Worm (Caenorhabditis elegans): ENCODE data around the gene R09D1.13.
"Not testable (repeated sequence)": the region's sequence is repeated elsewhere in the genome, so short reads cannot be mapped to it uniquely, and the experiment has no call there.

R09D1.13 gene

ce11 chrII:9461881-9462280, 16.6 kb upstream of the R09D1.13 start, which contains the start of gene chil-21:
Gene chil-21, minus strand, starts transcription at chrII:9461981.
- TF ChIP-seq lsy-2 (tag; optimal IDR thresholded peaks at IDR 0.05); ztf-11 (tag; optimal IDR thresholded peaks at IDR 0.05); unc-62 (GFP tag; optimal IDR thresholded peaks at IDR 0.05): not testable (repeated sequence)

ce11 chrII:9459462-9459861, 14.2 kb upstream of the R09D1.13 start, which contains the start of gene R09D1.14:
Gene R09D1.14, minus strand, starts transcription at chrII:9459562.
- TF ChIP-seq fkh-8, nhr-84, F16B12.6 (tag; optimal IDR thresholded peaks at IDR 0.05): not testable (repeated sequence)

- TF ChIP-seq lsy-2 (tag; optimal IDR thresholded peaks at IDR 0.05): no peak
- no peak for TF ChIP-seq C34B4.2 (tag; optimal IDR thresholded peaks at IDR 0.05)
- no peak for TF ChIP-seq C16A3.4 (tag; optimal IDR thresholded peaks at IDR 0.05)
- TF ChIP-seq ceh-90 (tag; optimal IDR thresholded peaks at IDR 0.05): no peak
- TF ChIP-seq efl-1 (optimal IDR thresholded peaks at IDR 0.05): no peak
- TF ChIP-seq efl-1 (GFP tag; optimal IDR thresholded peaks at IDR 0.05 in 1 of 2): peak in 1 of 2 experiments; percentile 5
- TF ChIP-seq isw-1 (GFP tag; IDR thresholded peaks at IDR 0.05): no peak
These were observed 9.0 kb upstream of the R09D1.13 start, which contains the start of gene chil-19 for ce11 chrII:9454304-9454703. Gene chil-19, minus strand, starts transcription at chrII:9454404.

ce11 chrII:9452172-9452571, 6.9 kb upstream of the R09D1.13 start, which contains the start of gene R09D1.12:
Gene R09D1.12, minus strand, starts transcription at chrII:9452272.
- not testable (repeated sequence) for TF ChIP-seq ztf-4 (tag; optimal IDR thresholded peaks at IDR 0.05); ceh-63 (GFP tag; optimal IDR thresholded peaks at IDR 0.05); ceh-90 (tag; optimal IDR thresholded peaks at IDR 0.05)

ce11 chrII:9447965-9448364, 2.7 kb upstream of the R09D1.13 start, which contains the start of gene chil-18:
Gene chil-18, plus strand, starts transcription at chrII:9448265.
- TF ChIP-seq unc-98 (GFP tag; IDR thresholded peaks at IDR 0.05): no peak
- peak; percentile 12 for TF ChIP-seq nhr-20 (tag; optimal IDR thresholded peaks at IDR 0.05)

- TF ChIP-seq ces-1 (GFP tag; optimal IDR thresholded peaks at IDR 0.05) (no peak), pax-3 (tag; optimal IDR thresholded peaks at IDR 0.05) (no peak), mdl-1 (tag; optimal IDR thresholded peaks at IDR 0.05) (no peak), fkh-4 (tag; optimal IDR thresholded peaks at IDR 0.05; ENCODE audit: borderline replicate concordance) (no peak), nhr-47 (tag; optimal IDR thresholded peaks at IDR 0.05) (no peak), tlp-1 (tag; optimal IDR thresholded peaks at IDR 0.05) (no peak), isw-1 (GFP tag; IDR thresholded peaks at IDR 0.05) (no peak), aha-1 (tag; optimal IDR thresholded peaks at IDR 0.05) (no peak), dpl-1 (GFP tag; optimal IDR thresholded peaks at IDR 0.05) (no peak), efl-3 (GFP tag; optimal IDR thresholded peaks at IDR 0.05) (no peak), ceh-90 (tag; optimal IDR thresholded peaks at IDR 0.05) (no peak), sup-37 (GFP tag; optimal IDR thresholded peaks at IDR 0.05) (no peak), ztf-4 (tag; optimal IDR thresholded peaks at IDR 0.05) (no peak), mef-2 (tag; optimal IDR thresholded peaks at IDR 0.05) (no peak), nhr-237 (tag; optimal IDR thresholded peaks at IDR 0.05) (no peak), aly-2 (tag; optimal IDR thresholded peaks at IDR 0.05) (no peak), unc-98 (GFP tag; IDR thresholded peaks at IDR 0.05) (no peak)
These were observed 1.7 kb downstream of the R09D1.13 start, which contains the start of gene chil-15 for ce11 chrII:9443522-9443921. Gene chil-15, minus strand, starts transcription at chrII:9443622.

- TF ChIP-seq Y116A8C.19 (tag; optimal IDR thresholded peaks at IDR 0.05; ENCODE audit: borderline replicate concordance) (no peak), xbp-1 (tag; optimal IDR thresholded peaks at IDR 0.05) (no peak), pqm-1 (tag; optimal IDR thresholded peaks at IDR 0.05) (no peak), zag-1 (tag; optimal IDR thresholded peaks at IDR 0.05) (no peak), nhr-11 (tag; optimal IDR thresholded peaks at IDR 0.05) (no peak), ama-1 (optimal IDR thresholded peaks at IDR 0.05) (no peak), pag-3 (tag; optimal IDR thresholded peaks at IDR 0.05; ENCODE audit: borderline replicate concordance, insufficient read depth) (no peak)
These were observed 3.4 kb downstream of the R09D1.13 start, which contains the start of gene chil-16 for ce11 chrII:9441838-9442237. Gene chil-16, minus strand, starts transcription at chrII:9441938.

Data from whole organism, L1 larva.